Worm (Caenorhabditis elegans): ENCODE measurements around the gene srh-60.

srh-60 gene

DNA sequence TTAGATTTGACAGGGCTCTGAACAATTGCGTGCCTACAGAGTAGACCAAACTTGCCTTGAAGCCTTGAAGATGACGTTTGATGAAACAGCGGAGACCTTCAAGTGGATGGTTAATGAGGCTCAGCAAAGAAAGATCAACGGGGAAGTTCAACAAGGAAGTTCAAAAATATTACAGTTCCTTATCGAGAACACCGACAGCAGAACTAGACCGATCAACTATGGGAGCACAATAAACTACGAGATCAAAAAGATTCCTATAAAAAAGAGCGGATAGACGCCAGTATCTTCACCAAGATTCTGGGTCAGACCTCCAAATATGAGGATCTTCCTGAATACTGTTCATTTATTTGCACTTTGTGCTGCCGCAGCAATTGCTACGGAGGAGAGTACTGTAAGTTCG lies 3.7 kb upstream of the srh-60 start, which contains the start of gene clec-134:
Gene clec-134, plus strand, starts transcription at position 301 of the 400 bp plus-strand sequence.
- TF ChIP-seq T22C8.4 (GFP tag; IDR thresholded peaks at IDR 0.05) (no peak), ref-1 (GFP tag; conservative IDR thresholded peaks at IDR 0.05) (no peak), ztf-29 (GFP tag; IDR thresholded peaks at IDR 0.05) (no peak), flt-1 (GFP tag; IDR thresholded peaks at IDR 0.05) (no peak), tab-1 (GFP tag; IDR thresholded peaks at IDR 0.05) (no peak), cog-1 (tag; optimal IDR thresholded peaks at IDR 0.05) (no peak), ztf-23 (GFP tag; IDR thresholded peaks at IDR 0.05) (no peak), med-1 (GFP tag; optimal IDR thresholded peaks at IDR 0.05; ENCODE audit: insufficient read depth) (no peak), klf-2 (GFP tag; conservative IDR thresholded peaks at IDR 0.05) (no peak)

DNA sequence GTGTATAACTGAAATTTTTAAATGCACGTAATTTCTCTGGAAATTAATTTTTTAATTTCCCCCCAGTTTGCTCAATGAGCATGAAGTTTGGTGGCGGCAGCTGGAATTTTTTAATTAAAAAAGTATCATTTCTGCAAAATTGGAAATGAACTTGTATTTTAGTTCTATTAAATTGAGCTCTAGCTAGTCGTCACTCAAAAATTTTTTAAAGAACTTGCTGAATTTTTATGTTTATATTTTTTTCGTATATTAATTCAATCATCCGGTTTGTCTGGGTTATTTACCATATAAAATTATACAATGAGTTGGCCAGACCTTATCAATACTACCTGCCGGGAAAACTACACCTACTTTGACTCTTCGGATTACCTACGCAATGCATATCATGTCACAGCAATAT lies 1.8 kb upstream of the srh-60 start, which contains the start of gene srh-59:
Gene srh-59, plus strand, starts transcription at position 301 of the 400 bp plus-strand sequence.
- TF ChIP-seq flt-1 (GFP tag; IDR thresholded peaks at IDR 0.05) (no peak), med-1 (GFP tag; optimal IDR thresholded peaks at IDR 0.05; ENCODE audit: insufficient read depth) (no peak), cog-1 (tag; optimal IDR thresholded peaks at IDR 0.05) (no peak), ztf-23 (GFP tag; IDR thresholded peaks at IDR 0.05) (no peak), tab-1 (GFP tag; IDR thresholded peaks at IDR 0.05) (no peak), T22C8.4 (GFP tag; IDR thresholded peaks at IDR 0.05) (no peak), ztf-29 (GFP tag; IDR thresholded peaks at IDR 0.05) (no peak), klf-2 (GFP tag; conservative IDR thresholded peaks at IDR 0.05) (no peak), ref-1 (GFP tag; conservative IDR thresholded peaks at IDR 0.05) (no peak)

DNA sequence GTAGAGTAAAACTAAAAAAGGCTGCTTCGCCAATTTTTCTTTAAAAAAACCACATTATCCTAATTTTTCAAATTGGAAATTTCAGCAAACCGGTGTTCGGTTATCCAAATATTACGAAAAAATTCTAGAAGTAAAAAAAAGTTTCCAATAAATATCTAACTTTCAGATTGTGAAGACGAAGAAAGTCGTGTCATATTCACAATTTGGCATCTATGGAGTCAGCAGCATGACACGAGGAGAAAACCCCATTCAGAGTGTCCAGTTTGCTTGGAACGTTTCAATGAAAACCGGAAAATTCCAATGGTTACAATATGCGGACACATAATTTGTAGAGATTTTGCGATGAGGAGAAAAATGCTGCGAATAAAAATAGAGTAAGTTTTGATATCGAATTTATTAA lies 11.8 kb downstream of the srh-60 start, which contains the start of gene Y49F6A.12:
Gene Y49F6A.12, plus strand, starts transcription at position 301 of the 400 bp plus-strand sequence.
- TF ChIP-seq klf-2 (GFP tag; conservative IDR thresholded peaks at IDR 0.05) (no peak), ztf-29 (GFP tag; IDR thresholded peaks at IDR 0.05) (no peak), ref-1 (GFP tag; conservative IDR thresholded peaks at IDR 0.05) (no peak), cog-1 (tag; optimal IDR thresholded peaks at IDR 0.05) (no peak), tab-1 (GFP tag; IDR thresholded peaks at IDR 0.05) (no peak)

DNA sequence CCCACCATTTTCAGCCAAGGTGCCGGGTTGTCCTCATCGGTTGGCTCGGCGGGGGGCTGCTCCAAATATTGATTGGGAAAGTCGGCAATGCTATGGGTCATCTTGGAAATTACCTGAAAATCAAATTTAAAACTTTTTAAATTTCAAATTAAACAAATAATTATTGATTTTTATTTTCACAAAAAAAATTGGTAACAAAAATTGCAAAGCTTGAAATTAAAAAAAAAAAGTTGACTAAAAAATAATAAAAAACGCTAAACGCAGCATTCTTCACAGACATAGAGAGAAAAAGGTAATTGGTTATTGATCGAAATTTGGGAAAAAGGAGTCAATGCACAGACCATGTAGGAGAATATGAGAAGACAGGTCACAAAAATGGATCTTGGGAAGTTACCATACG lies 15.2 kb downstream of the srh-60 start, which contains the start of gene Y49F6A.11:
Gene Y49F6A.11, minus strand, starts transcription at position 101 of the 400 bp plus-strand sequence.
- TF ChIP-seq T22C8.4 (GFP tag; IDR thresholded peaks at IDR 0.05) (no peak), med-1 (GFP tag; optimal IDR thresholded peaks at IDR 0.05; ENCODE audit: insufficient read depth) (no peak)

DNA sequence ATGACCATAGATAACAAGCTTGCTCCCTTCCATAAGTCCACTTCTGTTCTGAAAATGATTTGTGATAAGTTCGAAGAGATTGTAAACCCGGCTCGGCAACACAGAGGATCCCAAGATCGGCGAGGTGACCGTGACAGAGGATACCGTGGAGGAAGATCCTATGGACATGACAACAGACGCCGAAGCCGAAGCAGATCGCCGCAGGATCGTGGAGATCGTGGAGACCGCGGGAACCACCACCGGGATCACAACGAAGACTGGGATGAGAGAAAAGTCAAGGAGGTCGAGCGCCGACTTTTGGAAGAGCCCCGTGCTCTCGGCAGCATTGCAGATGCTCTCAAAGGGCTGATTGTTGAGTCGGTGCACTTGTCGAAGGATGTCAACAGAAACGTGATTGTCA lies 21.1 kb downstream of the srh-60 start:
- TF ChIP-seq ref-1 (GFP tag; conservative IDR thresholded peaks at IDR 0.05): no peak

DNA sequence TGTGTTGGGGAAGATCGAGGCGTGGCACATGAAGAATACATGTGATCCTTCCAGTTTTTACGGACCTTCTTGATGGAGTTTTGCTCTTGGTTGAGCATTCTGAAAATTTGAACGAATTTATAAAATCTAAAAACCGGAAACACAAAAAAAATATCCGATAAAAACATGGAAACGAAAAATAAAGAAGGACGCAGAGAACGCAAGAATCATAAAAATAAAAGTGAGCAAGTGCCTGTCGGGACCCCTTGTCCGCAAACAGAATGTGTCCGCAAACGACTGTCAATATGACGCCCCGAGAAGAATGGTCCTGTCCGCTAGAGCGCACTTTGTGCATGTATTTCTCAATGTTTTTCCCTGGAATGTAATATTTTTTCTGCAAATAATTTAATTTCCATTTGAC lies 26.3 kb downstream of the srh-60 start, which contains the start of gene Y49F6A.5:
Gene Y49F6A.5, minus strand, starts transcription at position 101 of the 400 bp plus-strand sequence.
- no peak for TF ChIP-seq med-1 (GFP tag; optimal IDR thresholded peaks at IDR 0.05; ENCODE audit: insufficient read depth)
- no peak for TF ChIP-seq flt-1 (GFP tag; IDR thresholded peaks at IDR 0.05)
- TF ChIP-seq ztf-23 (GFP tag; IDR thresholded peaks at IDR 0.05): no peak
- TF ChIP-seq T22C8.4 (GFP tag; IDR thresholded peaks at IDR 0.05): no peak

DNA sequence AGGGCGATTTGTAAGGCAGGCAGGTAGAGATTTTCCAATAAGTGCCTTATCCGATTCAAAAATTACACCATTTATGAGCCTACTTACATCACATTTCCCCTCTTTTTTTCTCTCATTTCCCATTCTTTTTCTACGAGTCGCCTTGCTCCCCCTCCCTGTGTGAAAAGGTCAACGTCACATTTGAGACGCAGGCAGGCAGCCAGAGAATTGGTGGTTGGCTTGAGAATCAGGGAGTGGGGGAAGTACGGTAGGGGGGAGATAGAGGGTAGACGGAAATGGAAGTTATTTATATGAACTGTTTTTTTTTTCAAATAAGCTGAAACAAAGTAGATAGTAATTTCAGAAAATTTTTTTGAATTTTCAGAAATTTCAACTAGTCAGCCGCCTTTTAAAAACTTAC lies 33.1 kb downstream of the srh-60 start:
- no peak for TF ChIP-seq med-1 (GFP tag; optimal IDR thresholded peaks at IDR 0.05; ENCODE audit: insufficient read depth)
- TF ChIP-seq tab-1 (GFP tag; IDR thresholded peaks at IDR 0.05): no peak
- no peak for TF ChIP-seq klf-2 (GFP tag; conservative IDR thresholded peaks at IDR 0.05)
- no peak for TF ChIP-seq flt-1 (GFP tag; IDR thresholded peaks at IDR 0.05)
- no peak for TF ChIP-seq T22C8.4 (GFP tag; IDR thresholded peaks at IDR 0.05)
- no peak for TF ChIP-seq cog-1 (tag; optimal IDR thresholded peaks at IDR 0.05)
- TF ChIP-seq ztf-29 (GFP tag; IDR thresholded peaks at IDR 0.05): no peak
- no peak for TF ChIP-seq ztf-23 (GFP tag; IDR thresholded peaks at IDR 0.05)
- no peak for TF ChIP-seq ref-1 (GFP tag; conservative IDR thresholded peaks at IDR 0.05)

DNA sequence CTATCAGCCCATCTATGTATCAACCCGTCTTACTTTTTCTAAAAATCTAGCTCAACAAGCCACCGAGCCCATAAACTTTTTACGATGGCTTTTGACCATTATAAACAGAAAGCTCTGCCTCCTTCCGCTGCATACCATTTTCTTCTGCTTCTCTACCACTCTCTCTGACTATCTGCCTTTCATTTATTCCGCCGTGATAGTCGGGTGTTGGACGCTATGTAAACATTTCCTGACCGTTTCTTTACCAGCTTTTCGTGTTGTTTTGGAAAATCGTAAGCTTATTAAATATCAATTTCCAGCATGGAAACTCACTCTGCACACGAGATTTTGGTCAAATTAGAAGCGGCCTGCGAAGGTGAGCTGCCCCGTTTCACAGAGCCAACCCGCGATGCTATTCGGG lies 34.0 kb downstream of the srh-60 start, which contains the start of gene F40E12.1:
Gene F40E12.1, plus strand, starts transcription at position 301 of the 400 bp plus-strand sequence.
- no peak for TF ChIP-seq ztf-23 (GFP tag; IDR thresholded peaks at IDR 0.05)
- no peak for TF ChIP-seq med-1 (GFP tag; optimal IDR thresholded peaks at IDR 0.05; ENCODE audit: insufficient read depth)
- no peak for TF ChIP-seq cog-1 (tag; optimal IDR thresholded peaks at IDR 0.05)
- TF ChIP-seq ztf-29 (GFP tag; IDR thresholded peaks at IDR 0.05): no peak
- no peak for TF ChIP-seq T22C8.4 (GFP tag; IDR thresholded peaks at IDR 0.05)
- no peak for TF ChIP-seq tab-1 (GFP tag; IDR thresholded peaks at IDR 0.05)
- no peak for TF ChIP-seq flt-1 (GFP tag; IDR thresholded peaks at IDR 0.05)
- no peak for TF ChIP-seq ref-1 (GFP tag; conservative IDR thresholded peaks at IDR 0.05)
- TF ChIP-seq klf-2 (GFP tag; conservative IDR thresholded peaks at IDR 0.05): no peak

DNA sequence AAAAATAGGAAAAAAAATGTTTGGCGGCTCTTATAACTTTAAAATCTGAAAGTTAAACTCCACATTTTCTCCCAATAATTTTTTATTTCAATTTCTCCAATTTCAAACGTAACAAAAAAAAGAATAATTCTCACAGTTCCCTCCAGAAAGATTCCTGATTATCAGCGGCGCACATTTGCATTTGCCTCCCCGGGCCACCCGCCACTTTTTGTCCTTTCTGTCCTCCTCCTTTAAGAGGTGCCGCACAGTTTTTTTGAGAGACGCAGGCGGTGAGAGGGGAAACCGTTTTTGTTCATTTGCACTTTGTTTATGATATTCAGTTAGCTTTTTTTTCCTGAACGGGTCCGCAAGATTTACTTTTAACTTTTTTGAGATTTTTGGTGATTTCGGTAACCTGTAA lies 37.4 kb downstream of the srh-60 start:
- TF ChIP-seq cog-1 (tag; optimal IDR thresholded peaks at IDR 0.05): no peak
- TF ChIP-seq T22C8.4 (GFP tag; IDR thresholded peaks at IDR 0.05): no peak
- no peak for TF ChIP-seq tab-1 (GFP tag; IDR thresholded peaks at IDR 0.05)
- TF ChIP-seq ref-1 (GFP tag; conservative IDR thresholded peaks at IDR 0.05): no peak
- no peak for TF ChIP-seq ztf-23 (GFP tag; IDR thresholded peaks at IDR 0.05)
- TF ChIP-seq flt-1 (GFP tag; IDR thresholded peaks at IDR 0.05): no peak
- no peak for TF ChIP-seq med-1 (GFP tag; optimal IDR thresholded peaks at IDR 0.05; ENCODE audit: insufficient read depth)
- TF ChIP-seq klf-2 (GFP tag; conservative IDR thresholded peaks at IDR 0.05): no peak
- no peak for TF ChIP-seq ztf-29 (GFP tag; IDR thresholded peaks at IDR 0.05)

DNA sequence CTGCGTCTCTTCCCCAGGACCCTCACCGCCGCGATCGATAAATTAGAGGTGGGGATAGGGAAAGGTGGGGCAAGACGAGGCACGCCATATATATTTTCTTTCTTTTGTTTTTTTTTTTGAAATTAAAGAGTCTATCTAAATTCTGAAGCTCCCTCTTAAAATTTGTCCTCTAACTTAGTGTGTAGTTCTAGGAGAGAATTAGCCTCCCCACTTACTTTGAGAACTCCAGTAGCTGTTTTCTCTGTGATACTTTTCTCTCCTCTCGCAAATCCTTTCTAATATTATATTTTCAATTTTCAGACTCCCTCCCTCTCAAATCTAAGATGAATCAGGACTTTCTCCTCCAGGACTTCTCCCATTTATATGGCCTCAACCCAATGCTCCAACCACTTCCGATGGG lies 38.5 kb downstream of the srh-60 start, which contains the start of gene M151.7:
Gene M151.7, plus strand, starts transcription at position 301 of the 400 bp plus-strand sequence.
- TF ChIP-seq ztf-23 (GFP tag; IDR thresholded peaks at IDR 0.05) (no peak), T22C8.4 (GFP tag; IDR thresholded peaks at IDR 0.05) (no peak), ref-1 (GFP tag; conservative IDR thresholded peaks at IDR 0.05) (no peak), tab-1 (GFP tag; IDR thresholded peaks at IDR 0.05) (no peak), ztf-29 (GFP tag; IDR thresholded peaks at IDR 0.05) (no peak), klf-2 (GFP tag; conservative IDR thresholded peaks at IDR 0.05) (no peak), cog-1 (tag; optimal IDR thresholded peaks at IDR 0.05) (no peak), flt-1 (GFP tag; IDR thresholded peaks at IDR 0.05) (no peak)

All from whole organism, midembryonic.